Worm (Caenorhabditis elegans) whole organism, mixed stage, embryonic: ENCODE data around the gene cyn-8.

ENCODE experiments used
- M03D4.4 ChIP-seq: sonication (generic microtip); optimal IDR thresholded peaks from 2 replicates; lab custom pipeline; 2017; ENCODE audit warnings: mild to moderate bottlenecking, missing genetic modification characterization, missing compliant biosample characterization
- bed-3 ChIP-seq: fragments of 200-800 bp; sonication (Bioruptor generic); optimal IDR thresholded peaks from 3 replicates; lab custom pipeline; 2018; ENCODE audit warnings: mild to moderate bottlenecking, missing genetic modification characterization, moderate library complexity, missing compliant biosample characterization
- blmp-1 ChIP-seq: fragments of 150-350 bp; optimal IDR thresholded peaks from 2 replicates; lab custom pipeline; 2014; ENCODE audit warnings: missing biosample characterization, missing genetic modification characterization
- ceh-39 ChIP-seq: fragments of 150-350 bp; optimal IDR thresholded peaks from 2 replicates; lab custom pipeline; 2014; ENCODE audit warnings: missing biosample characterization, missing genetic modification characterization
- ceh-43 ChIP-seq: fragments of 200-800 bp; sonication (Bioruptor generic); optimal IDR thresholded peaks from 2 replicates; lab custom pipeline; 2018; ENCODE audit warnings: mild to moderate bottlenecking, missing genetic modification characterization, moderate library complexity, missing compliant biosample characterization
- ceh-83 ChIP-seq: fragments of 200-800 bp; sonication (Bioruptor generic); optimal IDR thresholded peaks from 2 replicates; lab custom pipeline; 2018; ENCODE audit warnings: mild to moderate bottlenecking, missing genetic modification characterization, missing compliant biosample characterization
- ces-1 ChIP-seq: fragments of 150-350 bp; optimal IDR thresholded peaks from 2 replicates; lab custom pipeline; 2014; ENCODE audit warnings: missing biosample characterization, missing genetic modification reagents, missing genetic modification characterization
- cnd-1 ChIP-seq: fragments of 200-800 bp; sonication (Bioruptor generic); optimal IDR thresholded peaks from 2 replicates; lab custom pipeline; 2018; ENCODE audit warnings: mild to moderate bottlenecking, missing genetic modification characterization, missing compliant biosample characterization
- drap-1 ChIP-seq: fragments of 200-800 bp; sonication (Bioruptor generic); optimal IDR thresholded peaks from 3 replicates; lab custom pipeline; 2018; ENCODE audit warnings: mild to moderate bottlenecking, missing genetic modification characterization, missing compliant biosample characterization
- elt-1 ChIP-seq: sonication (generic microtip); optimal IDR thresholded peaks from 2 replicates; lab custom pipeline; 2017; ENCODE audit warnings: missing genetic modification characterization, mild to moderate bottlenecking, missing compliant biosample characterization, antibody characterized with exemption, moderate library complexity, borderline replicate concordance; ENCODE audit not compliant: insufficient read depth
- elt-3 ChIP-seq: fragments of 150-350 bp; optimal IDR thresholded peaks from 2 replicates; lab custom pipeline; 2014; ENCODE audit warnings: missing biosample characterization, missing genetic modification characterization
- flh-1 ChIP-seq: fragments of 200-800 bp; sonication (Bioruptor generic); optimal IDR thresholded peaks from 2 replicates; lab custom pipeline; 2018; ENCODE audit warnings: mild to moderate bottlenecking, missing genetic modification characterization, moderate library complexity, missing compliant biosample characterization
- ham-2 ChIP-seq: fragments of 200-800 bp; sonication (Bioruptor generic); optimal IDR thresholded peaks from 2 replicates; lab custom pipeline; 2018; ENCODE audit warnings: mild to moderate bottlenecking, missing genetic modification characterization, missing compliant biosample characterization
- hlh-1 ChIP-seq: fragments of 150-350 bp; optimal IDR thresholded peaks from 2 replicates; lab custom pipeline; 2014; ENCODE audit warnings: missing biosample characterization, missing genetic modification reagents, missing genetic modification characterization
- lin-13 ChIP-seq: fragments of 150-350 bp; optimal IDR thresholded peaks from 2 replicates; lab custom pipeline; 2014; ENCODE audit warnings: missing biosample characterization, missing genetic modification characterization
- lin-32 ChIP-seq: fragments of 200-800 bp; sonication (Bioruptor generic); optimal IDR thresholded peaks from 2 replicates; lab custom pipeline; 2018; ENCODE audit warnings: mild to moderate bottlenecking, missing genetic modification characterization, missing compliant biosample characterization
- lsy-2 ChIP-seq: fragments of 150-350 bp; optimal IDR thresholded peaks from 2 replicates; lab custom pipeline; 2014; ENCODE audit warnings: missing biosample characterization, missing genetic modification characterization
- mab-5 ChIP-seq: fragments of 150-350 bp; optimal IDR thresholded peaks from 2 replicates; lab custom pipeline; 2014; ENCODE audit warnings: missing biosample characterization, missing genetic modification characterization
- mep-1 ChIP-seq: fragments of 150-350 bp; optimal IDR thresholded peaks from 2 replicates; lab custom pipeline; 2017; ENCODE audit warnings: missing biosample characterization, missing genetic modification reagents, missing genetic modification characterization, inconsistent platforms
- mls-2 ChIP-seq: sonication (generic microtip); optimal IDR thresholded peaks from 2 replicates; lab custom pipeline; 2016; ENCODE audit warnings: mild to moderate bottlenecking, missing genetic modification characterization, moderate library complexity, missing compliant biosample characterization
- nhr-12 ChIP-seq: fragments of 150-350 bp; optimal IDR thresholded peaks from 2 replicates; lab custom pipeline; 2014; ENCODE audit warnings: missing biosample characterization, missing genetic modification characterization
- nhr-2 ChIP-seq: fragments of 150-350 bp; optimal IDR thresholded peaks from 2 replicates; lab custom pipeline; 2014; ENCODE audit warnings: missing biosample characterization, missing genetic modification characterization
- nhr-237 ChIP-seq: fragments of 150-350 bp; optimal IDR thresholded peaks from 2 replicates; lab custom pipeline; 2014; ENCODE audit warnings: missing biosample characterization, missing genetic modification characterization
- nhr-28 ChIP-seq: fragments of 150-350 bp; optimal IDR thresholded peaks from 2 replicates; lab custom pipeline; 2014; ENCODE audit warnings: missing biosample characterization, missing genetic modification characterization
- nhr-76 ChIP-seq: sonication (generic microtip); optimal IDR thresholded peaks from 2 replicates; lab custom pipeline; 2017; ENCODE audit warnings: missing biosample characterization, missing genetic modification characterization
- pha-4 ChIP-seq: fragments of 150-350 bp; optimal IDR thresholded peaks from 2 replicates; lab custom pipeline; 2018; ENCODE audit warnings: missing biosample characterization, missing genetic modification reagents, missing genetic modification characterization
- sem-2 ChIP-seq: fragments of 200-800 bp; sonication (Bioruptor generic); optimal IDR thresholded peaks from 2 replicates; lab custom pipeline; 2018; ENCODE audit warnings: mild to moderate bottlenecking, missing genetic modification characterization, missing compliant biosample characterization
- snpc-4 ChIP-seq: fragments of 150-350 bp; optimal IDR thresholded peaks from 2 replicates; lab custom pipeline; 2014; ENCODE audit warnings: missing biosample characterization, missing genetic modification characterization
- sptf-1 ChIP-seq: sonication (generic microtip); optimal IDR thresholded peaks from 2 replicates; lab custom pipeline; 2017; ENCODE audit warnings: mild to moderate bottlenecking, missing genetic modification characterization, moderate library complexity, missing compliant biosample characterization
- tbx-8 ChIP-seq: fragments of 200-800 bp; sonication (Bioruptor generic); optimal IDR thresholded peaks from 2 replicates; lab custom pipeline; 2018; ENCODE audit warnings: mild to moderate bottlenecking, missing genetic modification characterization, moderate library complexity, missing compliant biosample characterization
- unc-120 ChIP-seq: sonication (generic microtip); optimal IDR thresholded peaks from 2 replicates; lab custom pipeline; 2017; ENCODE audit warnings: missing genetic modification characterization, missing compliant biosample characterization; ENCODE audit not compliant: poor library complexity, severe bottlenecking
- unc-39 ChIP-seq: fragments of 150-350 bp; optimal IDR thresholded peaks from 2 replicates; lab custom pipeline; 2014; ENCODE audit warnings: missing biosample characterization, missing genetic modification characterization
- unc-62 ChIP-seq: fragments of 150-350 bp; optimal IDR thresholded peaks from 2 replicates; lab custom pipeline; 2014; ENCODE audit warnings: missing biosample characterization, missing genetic modification reagents, missing genetic modification characterization
- zip-8 ChIP-seq: fragments of 150-350 bp; optimal IDR thresholded peaks from 2 replicates; lab custom pipeline; 2014; ENCODE audit warnings: missing biosample characterization, missing genetic modification characterization
- ztf-11 ChIP-seq: fragments of 150-350 bp; optimal IDR thresholded peaks from 2 replicates; lab custom pipeline; 2014; ENCODE audit warnings: missing biosample characterization, missing genetic modification characterization

Gene cyn-8

ce11 chrX:8911077-8911476, at the start of gene cyn-8:
Gene cyn-8 (plus strand): TSS chrX:8911293.
- no peak for TF ChIP-seq elt-3 (tag; lab: Kevin White, UChicago)
- peak; percentile 40 for TF ChIP-seq mls-2 (tag; lab: Kevin White, UChicago)
- no peak for TF ChIP-seq bed-3 (GFP tag; lab: Kevin White, UChicago)
- peak; percentile 35 for TF ChIP-seq drap-1
- no peak for TF ChIP-seq M03D4.4
- TF ChIP-seq hlh-1 (tag; lab: Kevin White, UChicago) = peak; percentile 36
- no peak for TF ChIP-seq ztf-11 (tag; lab: Kevin White, UChicago)
- no peak for TF ChIP-seq ceh-83 (GFP tag; lab: Kevin White, UChicago)
- no peak for TF ChIP-seq ceh-43 (GFP tag; lab: Kevin White, UChicago)
- no peak for TF ChIP-seq lsy-2 (tag; lab: Kevin White, UChicago)
- no peak for TF ChIP-seq unc-120
- TF ChIP-seq tbx-8 (GFP tag; lab: Kevin White, UChicago) = no peak
- no peak for TF ChIP-seq nhr-76
- peak; percentile 35 for TF ChIP-seq cnd-1 (tag; lab: Kevin White, UChicago)
- TF ChIP-seq nhr-237 (tag; lab: Kevin White, UChicago) = no peak
- TF ChIP-seq nhr-12 = no peak
- TF ChIP-seq ceh-39 (tag; lab: Kevin White, UChicago) = peak; percentile 85
- no peak for TF ChIP-seq unc-39 (tag; lab: Kevin White, UChicago)
- peak; percentile 71 for TF ChIP-seq ces-1 (GFP tag; lab: Kevin White, UChicago)
- no peak for TF ChIP-seq ham-2 (GFP tag; lab: Kevin White, UChicago)
- no peak for TF ChIP-seq mab-5 (tag; lab: Kevin White, UChicago)
- TF ChIP-seq elt-1 (tag; lab: Kevin White, UChicago) = no peak
- TF ChIP-seq blmp-1 (tag; lab: Kevin White, UChicago) = no peak
- peak; percentile 28 for TF ChIP-seq pha-4
- no peak for TF ChIP-seq sem-2 (GFP tag; lab: Kevin White, UChicago)
- no peak for TF ChIP-seq lin-32 (GFP tag; lab: Kevin White, UChicago)
- no peak for TF ChIP-seq nhr-28 (tag; lab: Kevin White, UChicago)
- no peak for TF ChIP-seq unc-62
- peak; percentile 33 for TF ChIP-seq mep-1 (tag; lab: Kevin White, UChicago)
- TF ChIP-seq zip-8 (tag; lab: Kevin White, UChicago) = no peak
- no peak for TF ChIP-seq flh-1 (GFP tag; lab: Kevin White, UChicago)
- peak; percentile 75 for TF ChIP-seq lin-13 (tag; lab: Kevin White, UChicago)
- no peak for TF ChIP-seq snpc-4 (tag; lab: Kevin White, UChicago)
- no peak for TF ChIP-seq nhr-2 (tag; lab: Kevin White, UChicago)
- TF ChIP-seq sptf-1 (tag; lab: Kevin White, UChicago) = no peak

- TF ChIP-seq ceh-83 (GFP tag; lab: Kevin White, UChicago) = no peak
- TF ChIP-seq snpc-4 (tag; lab: Kevin White, UChicago) = no peak
- TF ChIP-seq flh-1 (GFP tag; lab: Kevin White, UChicago) = no peak
- no peak for TF ChIP-seq ceh-43 (GFP tag; lab: Kevin White, UChicago)
- TF ChIP-seq lin-13 (tag; lab: Kevin White, UChicago) = no peak
- TF ChIP-seq unc-62 = no peak
- TF ChIP-seq sptf-1 (tag; lab: Kevin White, UChicago) = no peak
- TF ChIP-seq sem-2 (GFP tag; lab: Kevin White, UChicago) = no peak
- TF ChIP-seq lin-32 (GFP tag; lab: Kevin White, UChicago) = no peak
- no peak for TF ChIP-seq bed-3 (GFP tag; lab: Kevin White, UChicago)
- TF ChIP-seq nhr-12 = no peak
- TF ChIP-seq elt-1 (tag; lab: Kevin White, UChicago) = no peak
- no peak for TF ChIP-seq nhr-28 (tag; lab: Kevin White, UChicago)
- TF ChIP-seq zip-8 (tag; lab: Kevin White, UChicago) = no peak
Measured at ce11 chrX:8866563-8866962, 44.5 kb upstream of the cyn-8 start, which contains the start of gene ins-9. Gene ins-9 (minus strand): TSS chrX:8866663.

- TF ChIP-seq blmp-1 (tag; lab: Kevin White, UChicago) (no peak), hlh-1 (tag; lab: Kevin White, UChicago) (no peak), nhr-28 (tag; lab: Kevin White, UChicago) (no peak), zip-8 (tag; lab: Kevin White, UChicago) (no peak), ceh-39 (tag; lab: Kevin White, UChicago) (no peak), mab-5 (tag; lab: Kevin White, UChicago) (no peak), mep-1 (tag; lab: Kevin White, UChicago) (no peak), ztf-11 (tag; lab: Kevin White, UChicago) (no peak), nhr-76 (no peak)
Measured at ce11 chrX:8869112-8869675, 41.9 kb upstream of the cyn-8 start, which contains the start of the genes ubc-22 and ubc-21. Gene ubc-22 (minus strand): TSS chrX:8869162. Gene ubc-21 (plus strand): TSS chrX:8869625.
